Fruit fly (Drosophila melanogaster) whole organism, embryonic: ENCODE measurements around the gene CG5087.
A peak's percentile ranks its signal among the peaks of the same experiment; 100 is the strongest.

ENCODE experiments used
- Atf-2 ChIP-seq: fragments of 200-800 bp; sonication (Bioruptor generic); optimal IDR thresholded peaks from 2 replicates; lab custom pipeline; 2016; ENCODE audit warnings: missing biosample characterization, missing genetic modification characterization
- Awh ChIP-seq: fragments of 200-800 bp; sonication (Bioruptor generic); IDR thresholded peaks from 2 replicates; pipeline ENCODE4, ENCODE4 v1.3.6; 2022; ENCODE audit warnings: missing biosample characterization, missing genetic modification characterization
- B-H2 ChIP-seq: fragments of 200-800 bp; sonication (Bioruptor generic); optimal IDR thresholded peaks from 2 replicates; lab custom pipeline; 2018; ENCODE audit warnings: missing biosample characterization, mild to moderate bottlenecking, missing genetic modification characterization
- CG10209 ChIP-seq: fragments of 200-800 bp; sonication (Bioruptor generic); optimal IDR thresholded peaks from 3 replicates; lab custom pipeline; 2017; ENCODE audit warnings: missing biosample characterization, mild to moderate bottlenecking, missing genetic modification characterization, missing genetic modification reagents
- CG10274 ChIP-seq: fragments of 200-800 bp; sonication (Bioruptor generic); optimal IDR thresholded peaks from 3 replicates; lab custom pipeline; 2017; ENCODE audit warnings: missing biosample characterization, mild to moderate bottlenecking, missing genetic modification characterization
- CG10543 ChIP-seq: fragments of 200-800 bp; sonication (Bioruptor generic); optimal IDR thresholded peaks from 3 replicates; lab custom pipeline; 2017; ENCODE audit warnings: missing biosample characterization, mild to moderate bottlenecking, missing genetic modification characterization, moderate library complexity
- CG11695 ChIP-seq: fragments of 200-800 bp; sonication (Bioruptor generic); IDR thresholded peaks from 3 replicates; pipeline ENCODE4 v1.3.6; 2022; ENCODE audit warnings: missing biosample characterization, missing genetic modification characterization
- CG12299 ChIP-seq: fragments of 200-800 bp; sonication (Bioruptor generic); optimal IDR thresholded peaks from 2 replicates; lab custom pipeline; 2018; ENCODE audit warnings: missing biosample characterization, mild to moderate bottlenecking, missing genetic modification characterization
- CG12942 ChIP-seq: fragments of 200-800 bp; sonication (Bioruptor generic); optimal IDR thresholded peaks from 3 replicates; lab custom pipeline; 2016; ENCODE audit warnings: missing biosample characterization, missing genetic modification characterization
- CG13775 ChIP-seq: fragments of 200-800 bp; sonication (Bioruptor generic); optimal IDR thresholded peaks from 3 replicates; lab custom pipeline; 2017; ENCODE audit warnings: missing biosample characterization, mild to moderate bottlenecking, missing genetic modification characterization
- CG14965 ChIP-seq: fragments of 200-800 bp; sonication (Bioruptor generic); optimal IDR thresholded peaks from 2 replicates; lab custom pipeline; 2016; ENCODE audit warnings: missing biosample characterization, missing genetic modification characterization, borderline replicate concordance
- CG15479 ChIP-seq: fragments of 200-800 bp; sonication (Bioruptor generic); optimal IDR thresholded peaks from 3 replicates; lab custom pipeline; 2019; ENCODE audit warnings: missing biosample characterization, mild to moderate bottlenecking, missing genetic modification characterization, moderate library complexity
- CG3065 ChIP-seq: fragments of 200-800 bp; sonication (Bioruptor generic); optimal IDR thresholded peaks from 2 replicates; lab custom pipeline; 2016; ENCODE audit warnings: missing biosample characterization, missing genetic modification characterization
- CG33557 ChIP-seq: fragments of 200-800 bp; sonication (Bioruptor generic); optimal IDR thresholded peaks from 2 replicates; lab custom pipeline; 2019; ENCODE audit warnings: missing biosample characterization, mild to moderate bottlenecking, missing genetic modification characterization, moderate library complexity
- CG3847 ChIP-seq: fragments of 200-800 bp; sonication (Bioruptor generic); IDR thresholded peaks from 2 replicates; pipeline ENCODE4 v1.3.6; 2022; ENCODE audit warnings: missing biosample characterization, missing genetic modification characterization
- CG43689 ChIP-seq: fragments of 200-800 bp; sonication (Bioruptor generic); IDR thresholded peaks from 2 replicates; pipeline ENCODE4 v1.3.6; 2022; ENCODE audit warnings: missing biosample characterization, missing genetic modification characterization
- CG4404 ChIP-seq: fragments of 200-800 bp; sonication (Bioruptor generic); IDR thresholded peaks from 2 replicates; pipeline ENCODE4 v1.3.6; 2022; ENCODE audit warnings: missing biosample characterization, missing genetic modification characterization
- CG7271 ChIP-seq: fragments of 200-800 bp; sonication (Bioruptor generic); optimal IDR thresholded peaks from 2 replicates; lab custom pipeline; 2018; ENCODE audit warnings: missing biosample characterization, mild to moderate bottlenecking, missing genetic modification characterization, moderate library complexity
- CG9797 ChIP-seq: fragments of 200-800 bp; sonication (Bioruptor generic); optimal IDR thresholded peaks from 3 replicates; lab custom pipeline; 2018; ENCODE audit warnings: missing biosample characterization, mild to moderate bottlenecking, missing genetic modification characterization
- D ChIP-seq, 2 experiments: fragments of 200-800 bp in 1 of 2; fragments of >200 bp in 1 of 2; sonication (Bioruptor generic) in 1 of 2; optimal IDR thresholded peaks; 2 replicates in 1 of 2; 3 replicates in 1 of 2; lab custom pipeline; 2017; ENCODE audit warnings: mild to moderate bottlenecking in 1 of 2, missing biosample characterization in 1 of 2, missing genetic modification characterization in 1 of 2, missing genetic modification reagents in 1 of 2
- D19B ChIP-seq: fragments of 200-800 bp; sonication (Bioruptor generic); optimal IDR thresholded peaks from 2 replicates; lab custom pipeline; 2017; ENCODE audit warnings: missing biosample characterization, mild to moderate bottlenecking, missing genetic modification characterization
- Dek ChIP-seq: fragments of 200-800 bp; sonication (Bioruptor generic); optimal IDR thresholded peaks from 3 replicates; lab custom pipeline; 2019; ENCODE audit warnings: missing biosample characterization, mild to moderate bottlenecking, missing genetic modification characterization, moderate library complexity
- Fer3 ChIP-seq: fragments of 200-800 bp; sonication (Bioruptor generic); optimal IDR thresholded peaks from 2 replicates; lab custom pipeline; 2018; ENCODE audit warnings: missing biosample characterization, mild to moderate bottlenecking, missing genetic modification characterization, moderate library complexity
- MESR4 ChIP-seq: fragments of 200-800 bp; sonication (Bioruptor generic); optimal IDR thresholded peaks from 2 replicates; lab custom pipeline; 2018; ENCODE audit warnings: missing biosample characterization, mild to moderate bottlenecking, missing genetic modification characterization, moderate library complexity
- ab ChIP-seq: fragments of 200-800 bp; sonication (Bioruptor generic); optimal IDR thresholded peaks from 2 replicates; lab custom pipeline; 2016; ENCODE audit warnings: missing biosample characterization, missing genetic modification characterization
- bsh ChIP-seq, 2 experiments: fragments of 200-800 bp; sonication (Bioruptor generic); optimal IDR thresholded peaks; 2 replicates each; lab custom pipeline; 2017 to 2018; ENCODE audit warnings: mild to moderate bottlenecking in 2 of 2, missing biosample characterization in 2 of 2, missing genetic modification characterization in 2 of 2, moderate library complexity in 1 of 2
- cas ChIP-seq: fragments of 200-800 bp; sonication (Bioruptor generic); IDR thresholded peaks from 2 replicates; pipeline ENCODE4 v1.3.6; 2022; ENCODE audit warnings: missing biosample characterization, missing genetic modification characterization
- en ChIP-seq: fragments of 200-800 bp; sonication (Bioruptor generic); optimal IDR thresholded peaks from 2 replicates; lab custom pipeline; 2016; ENCODE audit warnings: missing biosample characterization, missing genetic modification characterization
- gsb-n ChIP-seq: fragments of 200-800 bp; sonication (Bioruptor generic); optimal IDR thresholded peaks from 3 replicates; lab custom pipeline; 2018; ENCODE audit warnings: missing biosample characterization, mild to moderate bottlenecking, missing genetic modification characterization
- gt ChIP-seq: fragments of 200-800 bp; sonication (Bioruptor generic); IDR thresholded peaks from 2 replicates; pipeline ENCODE4 v1.3.6; 2022; ENCODE audit warnings: missing biosample characterization, missing genetic modification characterization
- hb ChIP-seq: fragments of 200-800 bp; sonication (Bioruptor generic); IDR thresholded peaks from 3 replicates; pipeline ENCODE4 v1.3.6; 2022; ENCODE audit warnings: missing biosample characterization, missing genetic modification characterization; ENCODE audit not compliant: partially characterized antibody
- hbn ChIP-seq: fragments of 200-800 bp; sonication (Bioruptor generic); IDR thresholded peaks from 2 replicates; pipeline ENCODE4 v1.3.6; 2022; ENCODE audit warnings: missing biosample characterization, missing genetic modification characterization; ENCODE audit not compliant: partially characterized antibody
- mld ChIP-seq: fragments of 200-800 bp; sonication (Bioruptor generic); IDR thresholded peaks from 3 replicates; pipeline ENCODE4 v1.3.6; 2022; ENCODE audit warnings: missing biosample characterization, missing genetic modification characterization; ENCODE audit not compliant: partially characterized antibody
- nerfin-2 ChIP-seq: fragments of 200-800 bp; sonication (Bioruptor generic); IDR thresholded peaks from 2 replicates; pipeline ENCODE4 v1.3.6; 2022; ENCODE audit warnings: missing biosample characterization, missing genetic modification characterization; ENCODE audit not compliant: partially characterized antibody
- pan ChIP-seq, 4 experiments: fragments of >200 bp in 3 of 4; fragments of 200-800 bp in 1 of 4; sonication (Bioruptor generic) in 1 of 4; optimal IDR thresholded peaks in 3 of 4; IDR thresholded peaks in 1 of 4; 2 replicates each; pipeline versions ENCODE4 v1.3.6 to Lab custom; 2017 to 2022; ENCODE audit warnings: missing biosample characterization in 2 of 4, missing genetic modification characterization in 2 of 4, mixed read lengths in 1 of 4
- phol ChIP-seq: fragments of 200-800 bp; sonication (Bioruptor generic); optimal IDR thresholded peaks from 3 replicates; lab custom pipeline; 2018; ENCODE audit warnings: missing biosample characterization, mild to moderate bottlenecking, missing genetic modification characterization, moderate library complexity
- pzg ChIP-seq: fragments of 200-800 bp; sonication (Bioruptor generic); optimal IDR thresholded peaks from 3 replicates; lab custom pipeline; 2018; ENCODE audit warnings: missing biosample characterization, mild to moderate bottlenecking, missing genetic modification characterization, moderate library complexity
- slbo ChIP-seq: fragments of 200-800 bp; sonication (Bioruptor generic); IDR thresholded peaks from 2 replicates; pipeline ENCODE4 v1.3.6; 2022; ENCODE audit warnings: missing biosample characterization, missing genetic modification characterization
- ttk ChIP-seq: fragments of 200-800 bp; sonication (Bioruptor generic); IDR thresholded peaks from 2 replicates; pipeline ENCODE4 v2.1.2; 2022; ENCODE audit warnings: missing biosample characterization, missing genetic modification characterization
- twi ChIP-seq: fragments of 200-800 bp; optimal IDR thresholded peaks from 2 replicates; lab custom pipeline; 2019; ENCODE audit warnings: missing biosample characterization, mild to moderate bottlenecking, missing genetic modification characterization, moderate library complexity
- zen ChIP-seq: fragments of 200-800 bp; sonication (Bioruptor generic); optimal IDR thresholded peaks from 3 replicates; lab custom pipeline; 2018; ENCODE audit warnings: missing biosample characterization, mild to moderate bottlenecking, missing genetic modification characterization, moderate library complexity
- zfh2 ChIP-seq: fragments of 200-800 bp; sonication (Bioruptor generic); optimal IDR thresholded peaks from 2 replicates; lab custom pipeline; 2016; ENCODE audit warnings: missing biosample characterization, missing genetic modification characterization

Gene CG5087

dm6 chr3L:9042200-9042988 lies 44.4 kb downstream of the CG5087 start (continued):
- TF ChIP-seq CG3065 (GFP tag; lab: Kevin White, UChicago) (no peak), CG15479 (GFP tag; lab: Kevin White, UChicago) (peak; percentile 52), ttk (GFP tag; lab: Robert Waterston, UW) (0 out of 2 replicates have a peak, but pooled peaks have one; percentile 15), CG10209 (peak; percentile 31), CG13775 (GFP tag; lab: Kevin White, UChicago) (peak; percentile 3)
- TF ChIP-seq, all 482 proteins: peak for 120

dm6 chr3L:9043648-9044047 lies 45.7 kb downstream of the CG5087 start:
- TF ChIP-seq CG7271 (tag; lab: Kevin White, UChicago): no peak
- TF ChIP-seq mld (GFP tag; lab: Robert Waterston, UW): no peak
- TF ChIP-seq twi (tag; lab: Kevin White, UChicago): peak; percentile 77
- TF ChIP-seq zen (tag; lab: Kevin White, UChicago): peak; percentile 76
- TF ChIP-seq D (optimal IDR thresholded peaks at IDR 0.05; lab: Kevin White, UChicago): peak; percentile 80
- no peak for TF ChIP-seq D (GFP tag; optimal IDR thresholded peaks at IDR 0.05; lab: Kevin White, UChicago)
- TF ChIP-seq CG9797 (GFP tag; lab: Kevin White, UChicago): no peak

- no peak for TF ChIP-seq CG43689 (GFP tag; lab: Robert Waterston, UW)
- no peak for TF ChIP-seq CG4404 (GFP tag; lab: Robert Waterston, UW)
- TF ChIP-seq nerfin-2 (GFP tag; lab: Robert Waterston, UW): no peak
- TF ChIP-seq zfh2: no peak
- TF ChIP-seq ab (GFP tag; lab: Kevin White, UChicago): no peak
- no peak for TF ChIP-seq Dek (tag; lab: Kevin White, UChicago)
- no peak for TF ChIP-seq cas (GFP tag; lab: Robert Waterston, UW)
- no peak for TF ChIP-seq gsb-n
- no peak for TF ChIP-seq slbo
Observed at dm6 chr3L:9044896-9045295, 46.9 kb downstream of the CG5087 start.

DNA sequence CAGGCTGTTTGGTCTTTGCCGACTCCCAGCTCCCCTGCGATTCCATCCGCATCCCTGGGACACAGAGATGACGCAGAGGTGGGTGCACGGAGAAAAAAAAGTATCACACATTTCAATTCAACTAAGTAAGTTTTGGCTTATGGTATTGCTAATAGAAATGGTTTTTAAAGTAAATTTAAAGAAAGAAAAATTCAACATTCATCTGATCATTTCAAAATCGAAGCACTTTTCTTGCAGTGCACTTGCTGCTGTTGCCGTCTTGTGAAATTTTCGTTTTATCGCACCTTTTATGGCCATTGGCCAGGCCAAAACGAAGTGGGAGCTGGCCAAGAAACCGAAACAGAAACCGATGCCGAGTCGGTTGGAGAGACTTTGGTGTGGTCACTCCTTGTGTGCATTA lies 47.3 kb downstream of the CG5087 start:
- TF ChIP-seq phol (tag; lab: Kevin White, UChicago): peak; percentile 73
- TF ChIP-seq B-H2 (GFP tag; lab: Kevin White, UChicago): no peak
- peak; percentile 8 for TF ChIP-seq CG33557
- TF ChIP-seq MESR4 (GFP tag; lab: Kevin White, UChicago): no peak
- peak; percentile 23 for TF ChIP-seq Atf-2
- TF ChIP-seq Awh (GFP tag; lab: Robert Waterston, UW): peak; percentile 59; the same call in 1 of the 2 replicates
- TF ChIP-seq CG14965 (GFP tag; lab: Kevin White, UChicago): peak; percentile 10
- TF ChIP-seq CG10274 (GFP tag; lab: Kevin White, UChicago): peak; percentile 68
- peak; percentile 82 for TF ChIP-seq CG11695
- TF ChIP-seq hbn (GFP tag; lab: Robert Waterston, UW): no peak
- TF ChIP-seq CG12299 (tag; lab: Kevin White, UChicago): no peak
- TF ChIP-seq pan (optimal IDR thresholded peaks at IDR 0.05; lab: Kevin White, UChicago): no peak
- peak in 1 of 2 experiments; percentile 80 for TF ChIP-seq pan (GFP tag; optimal IDR thresholded peaks at IDR 0.05 in 1 of 2, IDR thresholded peaks at IDR 0.05 in 1 of 2)
- TF ChIP-seq D19B (GFP tag; lab: Kevin White, UChicago): peak; percentile 23
- TF ChIP-seq pzg: no peak
- TF ChIP-seq hb (GFP tag; lab: Robert Waterston, UW): no peak
- TF ChIP-seq Fer3 (tag; lab: Kevin White, UChicago): peak; percentile 56
- TF ChIP-seq bsh (GFP tag; optimal IDR thresholded peaks at IDR 0.05; lab: Kevin White, UChicago): peak in 1 of 2 experiments; percentile 50
- peak; percentile 68 for TF ChIP-seq CG7271 (tag; lab: Kevin White, UChicago)
- no peak; the same call in 1 of the 2 replicates for TF ChIP-seq CG3847
- no peak for TF ChIP-seq CG10543
- no peak for TF ChIP-seq en (GFP tag; lab: Kevin White, UChicago)
- TF ChIP-seq gt (GFP tag; lab: Robert Waterston, UW): peak; percentile 64; the same call in 1 of the 2 replicates
- TF ChIP-seq CG12942: peak; percentile 24
